Worm (Caenorhabditis elegans) whole organism, late embryonic: ENCODE measurements around the gene tag-123.
A peak's percentile ranks its signal among the peaks of the same experiment; 100 is the strongest.

Source experiments
- F13H6.1 ChIP-seq: sonication (generic microtip); optimal IDR thresholded peaks from 2 replicates; lab custom pipeline; 2016; ENCODE audit warnings: missing genetic modification characterization, missing compliant biosample characterization
- K02D7.2 ChIP-seq: sonication (generic microtip); optimal IDR thresholded peaks from 2 replicates; lab custom pipeline; 2017; ENCODE audit warnings: mild to moderate bottlenecking, missing genetic modification characterization, missing compliant biosample characterization
- T23F11.4 ChIP-seq: fragments of 200-800 bp; sonication (Bioruptor generic); optimal IDR thresholded peaks from 2 replicates; lab custom pipeline; 2018; ENCODE audit warnings: mild to moderate bottlenecking, missing genetic modification characterization, missing compliant biosample characterization
- Y22D7AL.16 ChIP-seq: sonication (generic microtip); optimal IDR thresholded peaks from 2 replicates; lab custom pipeline; 2016; ENCODE audit warnings: missing genetic modification characterization, missing compliant biosample characterization
- ahr-1 ChIP-seq: sonication (generic microtip); optimal IDR thresholded peaks from 2 replicates; lab custom pipeline; 2016; ENCODE audit warnings: missing genetic modification characterization, missing compliant biosample characterization
- ama-1 ChIP-seq: fragments of 150-350 bp; optimal IDR thresholded peaks from 2 replicates; lab custom pipeline; 2014
- ceh-2 ChIP-seq: sonication (generic microtip); optimal IDR thresholded peaks from 2 replicates; lab custom pipeline; 2016; ENCODE audit warnings: missing genotype, missing genetic modification characterization, missing compliant biosample characterization
- ceh-22 ChIP-seq: sonication (generic microtip); optimal IDR thresholded peaks from 2 replicates; lab custom pipeline; 2017; ENCODE audit warnings: missing biosample characterization, missing genetic modification characterization
- ceh-24 ChIP-seq: sonication (generic microtip); optimal IDR thresholded peaks from 2 replicates; lab custom pipeline; 2016; ENCODE audit warnings: mild to moderate bottlenecking, missing genetic modification characterization, missing compliant biosample characterization
- ceh-30 ChIP-seq: fragments of 150-350 bp; optimal IDR thresholded peaks from 2 replicates; lab custom pipeline; 2014; ENCODE audit warnings: missing biosample characterization, missing genetic modification characterization
- ceh-34 ChIP-seq: sonication (generic microtip); optimal IDR thresholded peaks from 2 replicates; lab custom pipeline; 2016; ENCODE audit warnings: mild to moderate bottlenecking, missing genetic modification characterization, missing compliant biosample characterization
- ceh-48 ChIP-seq: sonication (generic microtip); optimal IDR thresholded peaks from 2 replicates; lab custom pipeline; 2016; ENCODE audit warnings: missing genetic modification characterization, inconsistent platforms, missing compliant biosample characterization
- ceh-6 ChIP-seq: fragments of 200-800 bp; sonication (Bioruptor generic); optimal IDR thresholded peaks from 2 replicates; lab custom pipeline; 2018; ENCODE audit warnings: mild to moderate bottlenecking, missing genetic modification characterization, missing compliant biosample characterization
- ceh-9 ChIP-seq: sonication (generic microtip); optimal IDR thresholded peaks from 2 replicates; lab custom pipeline; 2016; ENCODE audit warnings: mild to moderate bottlenecking, missing genetic modification characterization, inconsistent platforms, missing compliant biosample characterization
- dmd-4 ChIP-seq: sonication (generic microtip); optimal IDR thresholded peaks from 2 replicates; lab custom pipeline; 2016; ENCODE audit warnings: borderline replicate concordance, missing genetic modification characterization, missing compliant biosample characterization
- dve-1 ChIP-seq: sonication (generic microtip); optimal IDR thresholded peaks from 2 replicates; lab custom pipeline; 2017; ENCODE audit warnings: antibody characterized with exemption, mild to moderate bottlenecking, missing genetic modification characterization, missing compliant biosample characterization
- ets-4 ChIP-seq: sonication (generic microtip); optimal IDR thresholded peaks from 2 replicates; lab custom pipeline; 2016; ENCODE audit warnings: missing genetic modification characterization, missing compliant biosample characterization
- eyg-1 ChIP-seq: sonication (generic microtip); optimal IDR thresholded peaks from 2 replicates; lab custom pipeline; 2016; ENCODE audit warnings: missing genotype, missing genetic modification characterization, missing compliant biosample characterization
- fax-1 ChIP-seq: sonication (generic microtip); optimal IDR thresholded peaks from 2 replicates; lab custom pipeline; 2016; ENCODE audit warnings: missing genotype, missing genetic modification characterization, missing compliant biosample characterization
- fkh-10 ChIP-seq: fragments of 150-350 bp; optimal IDR thresholded peaks from 2 replicates; lab custom pipeline; 2014; ENCODE audit warnings: missing biosample characterization, missing genetic modification reagents, missing genetic modification characterization
- gmeb-2 ChIP-seq: sonication (generic microtip); optimal IDR thresholded peaks from 2 replicates; lab custom pipeline; 2016; ENCODE audit warnings: missing genetic modification characterization, inconsistent platforms, missing compliant biosample characterization
- hlh-15 ChIP-seq: sonication (generic microtip); optimal IDR thresholded peaks from 2 replicates; lab custom pipeline; 2016; ENCODE audit warnings: missing genetic modification characterization, missing compliant biosample characterization
- hlh-30 ChIP-seq: sonication (generic microtip); optimal IDR thresholded peaks from 2 replicates; lab custom pipeline; 2017; ENCODE audit warnings: antibody characterized with exemption, missing genetic modification characterization, missing compliant biosample characterization; ENCODE audit not compliant: insufficient read depth
- hlh-8 ChIP-seq: sonication (generic microtip); optimal IDR thresholded peaks from 2 replicates; lab custom pipeline; 2016; ENCODE audit warnings: missing genotype, missing genetic modification characterization, missing compliant biosample characterization
- madf-2 ChIP-seq: sonication (generic microtip); optimal IDR thresholded peaks from 2 replicates; lab custom pipeline; 2017; ENCODE audit warnings: missing genetic modification characterization, missing compliant biosample characterization
- nhr-11 ChIP-seq: fragments of 150-350 bp; optimal IDR thresholded peaks from 2 replicates; lab custom pipeline; 2014; ENCODE audit warnings: missing biosample characterization, missing genetic modification characterization
- pat-9 ChIP-seq: fragments of 200-800 bp; sonication (Bioruptor generic); optimal IDR thresholded peaks from 2 replicates; lab custom pipeline; 2018; ENCODE audit warnings: mild to moderate bottlenecking, missing genetic modification characterization, moderate library complexity, missing compliant biosample characterization
- pax-1 ChIP-seq: fragments of 150-350 bp; optimal IDR thresholded peaks from 2 replicates; lab custom pipeline; 2014; ENCODE audit warnings: missing biosample characterization, missing genetic modification characterization
- pha-4 ChIP-seq: fragments of 150-350 bp; optimal IDR thresholded peaks from 2 replicates; lab custom pipeline; 2018; ENCODE audit warnings: missing biosample characterization, missing genetic modification reagents, missing genetic modification characterization
- pqm-1 ChIP-seq: sonication (generic microtip); optimal IDR thresholded peaks from 2 replicates; lab custom pipeline; 2016; ENCODE audit warnings: missing genetic modification characterization, missing compliant biosample characterization
- sdc-2 ChIP-seq: sonication (generic microtip); optimal IDR thresholded peaks from 2 replicates; lab custom pipeline; 2016; ENCODE audit warnings: missing genotype, missing genetic modification characterization, missing compliant biosample characterization
- sox-2 ChIP-seq: fragments of 200-800 bp; sonication (Bioruptor generic); IDR thresholded peaks from 2 replicates; pipeline ENCODE4 v1.3.6; 2022; ENCODE audit warnings: missing genetic modification reagents, missing genetic modification characterization, missing compliant biosample characterization
- sox-4 ChIP-seq: sonication (generic microtip); optimal IDR thresholded peaks from 2 replicates; lab custom pipeline; 2017; ENCODE audit warnings: mild to moderate bottlenecking, missing genetic modification characterization, inconsistent platforms, missing compliant biosample characterization
- syd-9 ChIP-seq: sonication (generic microtip); optimal IDR thresholded peaks from 2 replicates; lab custom pipeline; 2016; ENCODE audit warnings: mild to moderate bottlenecking, missing genetic modification characterization, moderate library complexity, missing compliant biosample characterization
- tbx-2 ChIP-seq: sonication (generic microtip); optimal IDR thresholded peaks from 2 replicates; lab custom pipeline; 2016; ENCODE audit warnings: missing genetic modification characterization, missing compliant biosample characterization
- tbx-7 ChIP-seq: sonication (generic microtip); optimal IDR thresholded peaks from 2 replicates; lab custom pipeline; 2016; ENCODE audit warnings: missing genotype, missing genetic modification characterization, missing compliant biosample characterization
- unc-3 ChIP-seq, 2 experiments: fragments of 200-800 bp in 1 of 2; sonication (Bioruptor generic) in 1 of 2; sonication (generic microtip) in 1 of 2; conservative IDR thresholded peaks in 1 of 2; optimal IDR thresholded peaks in 1 of 2; 2 replicates each; pipeline versions ENCODE4 v1.3.6 to Lab custom; 2016 to 2022; ENCODE audit warnings: missing compliant biosample characterization in 2 of 2, missing genetic modification characterization in 2 of 2, missing genetic modification reagents in 1 of 2
- unc-42 ChIP-seq: sonication (generic microtip); optimal IDR thresholded peaks from 2 replicates; lab custom pipeline; 2016; ENCODE audit warnings: missing genotype, missing genetic modification characterization, missing compliant biosample characterization
- unc-86 ChIP-seq: sonication (generic microtip); optimal IDR thresholded peaks from 2 replicates; lab custom pipeline; 2016; ENCODE audit warnings: missing genetic modification characterization, missing compliant biosample characterization
- zip-5 ChIP-seq: sonication (generic microtip); optimal IDR thresholded peaks from 2 replicates; lab custom pipeline; 2016; ENCODE audit warnings: missing genetic modification characterization, missing compliant biosample characterization

Gene tag-123

ce11 chrX:8404308-8405085 is 17.4 kb downstream of the tag-123 start (continued):
- no peak for TF ChIP-seq ama-1 (lab: Kevin White, UChicago)
- no peak for TF ChIP-seq pha-4 (tag; lab: Kevin White, UChicago)
- peak; percentile 49 for TF ChIP-seq ceh-22
- peak; percentile 92 for TF ChIP-seq ceh-9 (tag; lab: Kevin White, UChicago)
- TF ChIP-seq T23F11.4 (GFP tag; lab: Kevin White, UChicago), result peak; percentile 96
- TF ChIP-seq Y22D7AL.16 (tag; lab: Kevin White, UChicago), result peak; percentile 94
- TF ChIP-seq ceh-34 (tag; lab: Kevin White, UChicago), result peak; percentile 98
- peak; percentile 78 for TF ChIP-seq ceh-24 (tag; lab: Kevin White, UChicago)
- peak; percentile 97 for TF ChIP-seq K02D7.2
- peak; percentile 88 for TF ChIP-seq zip-5
- TF ChIP-seq gmeb-2, result peak; percentile 92
- TF ChIP-seq eyg-1 (tag; lab: Kevin White, UChicago), result peak; percentile 95
- peak; percentile 59 for TF ChIP-seq fkh-10 (GFP tag; lab: Kevin White, UChicago)
- TF ChIP-seq ceh-2 (tag; lab: Kevin White, UChicago), result peak; percentile 92
- TF ChIP-seq hlh-30, result peak; percentile 78
- peak; percentile 96 for TF ChIP-seq pat-9 (tag; lab: Kevin White, UChicago)
- peak; percentile 93 for TF ChIP-seq ahr-1
- peak; percentile 90 for TF ChIP-seq fax-1 (tag; lab: Kevin White, UChicago)
- peak; percentile 98 for TF ChIP-seq tbx-2 (tag; lab: Kevin White, UChicago)
- TF ChIP-seq dmd-4 (tag; lab: Kevin White, UChicago), result peak; percentile 93
- TF ChIP-seq F13H6.1 (tag; lab: Kevin White, UChicago), result peak; percentile 94
- TF ChIP-seq sox-2 (GFP tag; lab: Robert Waterston, UW), result peak; percentile 92
- TF ChIP-seq syd-9 (tag; lab: Kevin White, UChicago), result peak; percentile 97
- peak; percentile 87 for TF ChIP-seq ets-4
- peak; percentile 77 for TF ChIP-seq tbx-7 (tag; lab: Kevin White, UChicago)
- TF ChIP-seq ceh-30, result peak; percentile 85
- TF ChIP-seq sdc-2, result peak; percentile 95
- peak; percentile 88 for TF ChIP-seq pqm-1 (tag; lab: Kevin White, UChicago)
- TF ChIP-seq pax-1, result no peak

- no peak for TF ChIP-seq ceh-6
- TF ChIP-seq unc-42 (tag; lab: Kevin White, UChicago), result no peak
- TF ChIP-seq sox-2 (GFP tag; lab: Robert Waterston, UW), result no peak
- TF ChIP-seq unc-86 (tag; lab: Kevin White, UChicago), result no peak
- no peak for TF ChIP-seq pat-9 (tag; lab: Kevin White, UChicago)
- TF ChIP-seq hlh-8, result no peak
- TF ChIP-seq, all 69 proteins: peak for 0
Measured at ce11 chrX:8394279-8394678, 27.6 kb downstream of the tag-123 start.

- no peak for TF ChIP-seq tbx-2 (tag; lab: Kevin White, UChicago)
- no peak for TF ChIP-seq unc-42 (tag; lab: Kevin White, UChicago)
- TF ChIP-seq pqm-1 (tag; lab: Kevin White, UChicago), result no peak
- TF ChIP-seq nhr-11 (tag; lab: Kevin White, UChicago), result no peak
- TF ChIP-seq hlh-8, result no peak
- no peak for TF ChIP-seq ceh-34 (tag; lab: Kevin White, UChicago)
- TF ChIP-seq sox-4, result no peak
- TF ChIP-seq ahr-1, result no peak
- TF ChIP-seq ceh-22, result no peak
- no peak for TF ChIP-seq unc-3 (GFP tag; conservative IDR thresholded peaks at IDR 0.05; lab: Robert Waterston, UW)
- TF ChIP-seq unc-3 (tag; optimal IDR thresholded peaks at IDR 0.05; lab: Kevin White, UChicago), result no peak
- no peak for TF ChIP-seq madf-2 (tag; lab: Kevin White, UChicago)
- TF ChIP-seq ceh-48, result no peak
- no peak for TF ChIP-seq gmeb-2
- no peak for TF ChIP-seq dve-1 (tag; lab: Kevin White, UChicago)
- no peak for TF ChIP-seq ceh-9 (tag; lab: Kevin White, UChicago)
- no peak for TF ChIP-seq hlh-15 (tag; lab: Kevin White, UChicago)
- no peak for TF ChIP-seq ceh-6
Measured at ce11 chrX:8392539-8392996, 29.3 kb downstream of the tag-123 start, which contains the start of gene wrk-1. Gene wrk-1 (minus strand): TSS chrX:8392589.
